Worm (Caenorhabditis elegans): Measurements from ENCODE around the gene Y105C5A.1268.
"Not testable (repeated sequence)": the region's sequence is repeated elsewhere in the genome, so short reads cannot be mapped to it uniquely, and the experiment has no call there.

Gene Y105C5A.1268

DNA sequence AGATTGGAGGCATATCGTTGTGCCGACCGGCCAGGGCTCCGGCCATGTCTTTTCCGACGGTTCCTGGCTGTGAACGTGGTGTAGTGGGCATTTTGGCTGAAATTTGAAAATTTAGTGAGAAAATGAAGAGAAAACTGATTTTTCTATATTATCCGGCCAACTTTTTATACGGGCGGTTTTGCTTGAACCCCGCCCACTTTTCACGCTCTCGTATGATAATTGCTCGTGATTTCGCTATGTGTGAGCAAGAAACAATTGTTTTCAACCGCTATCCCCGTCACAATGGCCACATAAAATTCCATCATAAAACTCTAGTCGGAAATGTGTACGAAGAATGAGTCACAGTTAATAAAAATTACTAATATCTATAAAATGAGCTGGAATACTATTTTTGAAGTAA, 4.6 kb downstream of the Y105C5A.1268 start, which contains the start of gene Y105C5A.12:
Gene Y105C5A.12, minus strand, starts transcription at position 101 of the 400 bp plus-strand sequence.
- not testable (repeated sequence) for TF ChIP-seq lin-39 (tag; optimal IDR thresholded peaks at IDR 0.05); hlh-11 (tag; optimal IDR thresholded peaks at IDR 0.05); Y105C5A.15 (GFP tag; IDR thresholded peaks at IDR 0.05)

DNA sequence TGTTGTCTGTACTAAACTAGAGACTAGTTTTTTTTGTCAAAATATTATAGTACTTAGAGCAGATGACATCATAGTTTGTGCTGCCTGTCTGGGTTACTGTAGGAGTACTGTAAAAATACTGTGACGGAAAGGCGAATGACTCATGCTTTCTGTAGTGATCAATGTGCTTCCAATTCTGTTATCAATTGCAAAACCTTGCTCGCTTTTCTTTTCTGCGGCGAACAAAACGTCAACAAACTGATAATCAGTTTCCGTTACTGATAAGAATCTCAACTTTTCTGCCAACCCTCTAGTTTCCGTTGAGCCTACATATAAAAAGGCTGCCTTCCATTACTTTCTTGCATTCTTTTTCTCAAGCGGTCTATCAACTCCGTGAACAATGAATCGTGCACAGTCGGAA, 5.4 kb downstream of the Y105C5A.1268 start, which contains the start of gene Y105C5A.13:
Gene Y105C5A.13, plus strand, starts transcription at position 380 of the 400 bp plus-strand sequence.
- TF ChIP-seq daf-16 (GFP tag; optimal IDR thresholded peaks at IDR 0.05) (no peak), daf-16 (tag; optimal IDR thresholded peaks at IDR 0.05) (peak; percentile 58), arid-1 (GFP tag; conservative IDR thresholded peaks at IDR 0.05) (no peak), hif-1 (tag; optimal IDR thresholded peaks at IDR 0.05) (no peak), pqm-1 (tag; optimal IDR thresholded peaks at IDR 0.05) (peak; percentile 88), unc-62 (GFP tag; optimal IDR thresholded peaks at IDR 0.05 in 1 of 2) (no peak), unc-62 (tag; optimal IDR thresholded peaks at IDR 0.05) (no peak), zip-2 (tag; optimal IDR thresholded peaks at IDR 0.05) (no peak), cey-2 (tag; optimal IDR thresholded peaks at IDR 0.05; ENCODE audit: borderline replicate concordance, insufficient read depth) (no peak), F10B5.3 (tag; optimal IDR thresholded peaks at IDR 0.05) (no peak), nhr-11 (tag; optimal IDR thresholded peaks at IDR 0.05) (no peak), mdl-1 (tag; optimal IDR thresholded peaks at IDR 0.05) (no peak), lin-15B (tag; optimal IDR thresholded peaks at IDR 0.05) (no peak), dmd-6 (GFP tag; IDR thresholded peaks at IDR 0.05) (peak; percentile 79), duxl-1 (tag; optimal IDR thresholded peaks at IDR 0.05; ENCODE audit: poor library complexity) (no peak), F44E2.7 (GFP tag; IDR thresholded peaks at IDR 0.05) (no peak), unc-130 (GFP tag; optimal IDR thresholded peaks at IDR 0.05) (no peak), lin-1 (GFP tag; IDR thresholded peaks at IDR 0.05) (peak; percentile 89), ceh-28 (tag; optimal IDR thresholded peaks at IDR 0.05) (no peak), ceh-44 (GFP tag; IDR thresholded peaks at IDR 0.05) (no peak), nhr-28 (tag; optimal IDR thresholded peaks at IDR 0.05) (peak; percentile 72), hlh-11 (tag; optimal IDR thresholded peaks at IDR 0.05) (peak; percentile 39), ceh-32 (tag; optimal IDR thresholded peaks at IDR 0.05; ENCODE audit: poor library complexity) (no peak), ZK546.5 (tag; optimal IDR thresholded peaks at IDR 0.05) (no peak), Y5F2A.4 (GFP tag; optimal IDR thresholded peaks at IDR 0.05) (no peak)

DNA sequence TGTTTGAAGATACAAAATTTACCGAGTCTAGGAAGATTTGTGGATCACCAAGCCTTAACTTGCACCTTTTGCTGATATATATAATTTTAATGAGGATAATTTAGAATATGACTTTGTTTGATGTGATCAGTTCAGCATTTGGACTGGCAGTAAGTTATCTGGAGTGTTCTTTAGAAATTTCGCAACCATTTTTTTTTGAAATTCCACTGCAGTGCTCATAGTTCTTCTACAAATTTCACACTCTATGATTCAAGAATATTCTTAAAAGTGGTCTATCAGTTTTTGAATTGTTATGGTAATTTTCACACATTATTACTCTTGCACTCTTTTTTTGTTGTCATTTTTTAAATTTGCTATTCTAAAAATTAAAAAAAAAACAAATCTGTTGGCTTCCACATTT, 7.0 kb downstream of the Y105C5A.1268 start:
- TF ChIP-seq aha-1 (tag): peak; percentile 91
- no peak for TF ChIP-seq pha-4 (GFP tag; IDR thresholded peaks at IDR 0.05)
- no peak for TF ChIP-seq pha-4 (tag; optimal IDR thresholded peaks at IDR 0.05)

DNA sequence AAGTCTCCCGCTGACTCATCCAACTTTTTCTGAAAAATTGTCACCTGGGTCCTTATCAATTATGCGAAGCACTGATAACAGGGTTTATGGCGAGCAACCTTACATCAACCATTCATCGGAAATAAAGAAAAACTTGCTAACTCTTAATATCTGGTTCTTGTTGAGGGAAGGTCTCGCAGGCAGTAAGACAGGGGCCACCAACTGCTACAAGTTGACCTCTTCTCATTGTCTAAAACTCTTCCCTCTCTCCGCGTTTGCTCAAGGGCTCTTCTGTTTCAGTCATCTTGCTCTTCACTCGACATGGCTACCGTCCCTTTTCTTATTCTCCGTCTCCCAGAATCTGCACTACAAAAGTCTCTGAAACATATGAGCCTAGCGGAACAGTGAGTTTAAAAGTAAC, 10.8 kb downstream of the Y105C5A.1268 start, which contains the start of gene Y105C5A.10:
Gene Y105C5A.10, plus strand, starts transcription at position 301 of the 400 bp plus-strand sequence.
- not testable (repeated sequence) for TF ChIP-seq F37D6.2, unc-39, ceh-62 (tag; optimal IDR thresholded peaks at IDR 0.05)

DNA sequence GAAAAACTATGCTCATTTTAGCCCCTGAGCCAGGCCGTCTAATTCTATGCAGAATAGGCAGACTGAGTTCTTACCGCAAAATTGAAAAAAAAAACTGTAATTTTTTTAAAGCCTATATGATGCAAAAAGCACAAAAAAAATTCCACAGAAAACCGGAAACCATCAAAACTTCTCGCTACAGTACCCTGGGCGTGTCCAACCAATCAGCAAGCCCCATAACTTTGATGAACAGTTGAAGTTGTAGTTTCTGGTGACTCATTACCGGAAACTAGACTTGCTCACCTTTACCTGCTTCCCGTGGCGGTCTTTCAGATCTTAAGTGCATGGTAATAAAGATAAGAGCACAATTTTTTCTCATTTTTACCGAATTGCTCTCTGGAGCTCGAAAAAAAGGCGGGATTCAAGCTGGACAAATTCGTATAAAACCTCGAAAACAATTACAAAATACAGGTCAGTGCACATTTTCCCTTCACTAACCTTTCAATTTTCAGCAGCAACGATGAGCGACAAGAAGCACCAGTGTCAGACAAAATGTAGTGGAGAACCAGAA, 12.0 kb downstream of the Y105C5A.1268 start, which contains the start of gene Y105C5A.1274:
Gene Y105C5A.1274, plus strand, starts transcription at position 500 of the 550 bp plus-strand sequence.
- TF ChIP-seq nhr-111 (GFP tag; optimal IDR thresholded peaks at IDR 0.05); Y5F2A.4 (GFP tag; optimal IDR thresholded peaks at IDR 0.05); nhr-76 (tag; optimal IDR thresholded peaks at IDR 0.05): not testable (repeated sequence)

Measured in whole organism, L4 larva.